Worm (Caenorhabditis elegans) whole organism, L4 larva: ENCODE results near the gene C48B4.9.

Experiments
- D1046.2 ChIP-seq: fragments of 200-800 bp; sonication (Bioruptor generic); IDR thresholded peaks from 2 replicates; pipeline ENCODE4 v1.3.6; 2022; ENCODE audit warnings: missing genetic modification characterization, missing compliant biosample characterization
- F37D6.2 ChIP-seq: sonication (generic microtip); optimal IDR thresholded peaks from 2 replicates; lab custom pipeline; 2016; ENCODE audit warnings: mild to moderate bottlenecking, missing genetic modification characterization, missing compliant biosample characterization
- F44E2.7 ChIP-seq: fragments of 200-800 bp; sonication (Bioruptor generic); IDR thresholded peaks from 2 replicates; pipeline ENCODE4 v2.1.2; 2022; ENCODE audit warnings: missing genetic modification characterization, missing compliant biosample characterization
- Y105C5A.15 ChIP-seq: fragments of 200-800 bp; sonication (Bioruptor generic); IDR thresholded peaks from 2 replicates; pipeline ENCODE4 v1.3.6; 2022; ENCODE audit warnings: missing genetic modification characterization, missing compliant biosample characterization
- Y5F2A.4 ChIP-seq: fragments of 200-800 bp; sonication (Bioruptor generic); optimal IDR thresholded peaks from 2 replicates; lab custom pipeline; 2018; ENCODE audit warnings: mild to moderate bottlenecking, missing genetic modification characterization, missing compliant biosample characterization
- ZK337.2 ChIP-seq: fragments of 200-800 bp; sonication (Bioruptor generic); IDR thresholded peaks from 2 replicates; pipeline ENCODE4 v1.3.6; 2022; ENCODE audit warnings: missing genetic modification reagents, missing genetic modification characterization, missing compliant biosample characterization
- ama-1 ChIP-seq: fragments of 150-350 bp; optimal IDR thresholded peaks from 2 replicates; lab custom pipeline; 2014; ENCODE audit warnings: inconsistent platforms, mixed read lengths
- ceh-28 ChIP-seq: fragments of 150-350 bp; optimal IDR thresholded peaks from 2 replicates; lab custom pipeline; 2014; ENCODE audit warnings: missing biosample characterization, missing genetic modification reagents, missing genetic modification characterization
- ceh-32 ChIP-seq: sonication (generic microtip); optimal IDR thresholded peaks from 2 replicates; lab custom pipeline; 2016; ENCODE audit warnings: mild to moderate bottlenecking, missing genetic modification characterization, missing compliant biosample characterization; ENCODE audit not compliant: poor library complexity
- cey-2 ChIP-seq: sonication (generic microtip); optimal IDR thresholded peaks from 3 replicates; lab custom pipeline; 2017; ENCODE audit warnings: missing genetic modification characterization, mild to moderate bottlenecking, missing compliant biosample characterization, antibody characterized with exemption, borderline replicate concordance; ENCODE audit not compliant: insufficient read depth
- daf-12 ChIP-seq: fragments of 150-350 bp; optimal IDR thresholded peaks from 2 replicates; lab custom pipeline; 2014; ENCODE audit warnings: missing biosample characterization, missing genetic modification reagents, missing genetic modification characterization
- daf-16 ChIP-seq, 3 experiments: sonication (generic microtip); optimal IDR thresholded peaks; 2 replicates each; lab custom pipeline; 2016 to 2017; ENCODE audit warnings: missing genetic modification characterization in 3 of 3, missing genetic modification reagents in 3 of 3, mild to moderate bottlenecking in 2 of 3, missing compliant biosample characterization in 2 of 3, missing biosample characterization in 1 of 3, moderate library complexity in 1 of 3
- daf-19 ChIP-seq: fragments of 200-800 bp; sonication (Bioruptor generic); conservative IDR thresholded peaks from 2 replicates; pipeline ENCODE4 v1.3.6; 2022; ENCODE audit warnings: missing genetic modification characterization, missing compliant biosample characterization
- daf-8 ChIP-seq: fragments of 200-800 bp; sonication (Bioruptor generic); IDR thresholded peaks from 2 replicates; pipeline ENCODE4 v1.3.6; 2022; ENCODE audit warnings: missing genetic modification characterization, missing compliant biosample characterization
- dmd-8 ChIP-seq: fragments of 200-800 bp; sonication (Bioruptor generic); IDR thresholded peaks from 2 replicates; pipeline ENCODE4 v1.3.6; 2022; ENCODE audit warnings: missing genetic modification characterization, missing compliant biosample characterization
- dpl-1 ChIP-seq: fragments of 150-350 bp; optimal IDR thresholded peaks from 2 replicates; lab custom pipeline; 2014; ENCODE audit warnings: missing biosample characterization, missing genetic modification reagents, missing genetic modification characterization
- dve-1 ChIP-seq: sonication (generic microtip); optimal IDR thresholded peaks from 2 replicates; lab custom pipeline; 2017; ENCODE audit warnings: antibody characterized with exemption, mild to moderate bottlenecking, missing genetic modification characterization, missing compliant biosample characterization; ENCODE audit not compliant: insufficient read depth
- egl-27 ChIP-seq: sonication (generic microtip); optimal IDR thresholded peaks from 3 replicates; lab custom pipeline; 2017; ENCODE audit warnings: missing biosample characterization, missing genetic modification reagents, missing genetic modification characterization
- egl-43 ChIP-seq: fragments of 200-800 bp; sonication (Bioruptor generic); IDR thresholded peaks from 2 replicates; pipeline ENCODE4 v1.3.6; 2022; ENCODE audit warnings: missing genetic modification reagents, missing genetic modification characterization, missing compliant biosample characterization
- hif-1 ChIP-seq, 2 experiments: sonication (generic microtip); optimal IDR thresholded peaks; 2 replicates each; lab custom pipeline; 2016 to 2017; ENCODE audit warnings: missing compliant biosample characterization in 2 of 2, missing genetic modification characterization in 2 of 2, missing genetic modification reagents in 2 of 2, missing genotype in 2 of 2, mild to moderate bottlenecking in 1 of 2
- hlh-11 ChIP-seq: fragments of 200-800 bp; sonication (Bioruptor generic); optimal IDR thresholded peaks from 2 replicates; lab custom pipeline; 2018; ENCODE audit warnings: mild to moderate bottlenecking, missing genetic modification characterization, missing compliant biosample characterization
- hmg-1.1 ChIP-seq: fragments of 200-800 bp; sonication (Bioruptor generic); IDR thresholded peaks from 2 replicates; pipeline ENCODE4 v1.3.6; 2022; ENCODE audit warnings: missing genetic modification reagents, missing genetic modification characterization, missing compliant biosample characterization
- lim-7 ChIP-seq: fragments of 200-800 bp; sonication (Bioruptor generic); IDR thresholded peaks from 2 replicates; pipeline ENCODE4 v1.3.6; 2022; ENCODE audit warnings: missing genetic modification characterization, missing compliant biosample characterization
- lin-13 ChIP-seq: fragments of 150-350 bp; optimal IDR thresholded peaks from 2 replicates; lab custom pipeline; 2014; ENCODE audit warnings: missing biosample characterization, missing genetic modification reagents, missing genetic modification characterization
- lin-38 ChIP-seq: fragments of 200-800 bp; sonication (Bioruptor generic); IDR thresholded peaks from 2 replicates; pipeline ENCODE4 v1.3.6; 2022; ENCODE audit warnings: missing genetic modification reagents, missing genetic modification characterization, missing compliant biosample characterization
- lsy-2 ChIP-seq, 2 experiments: fragments of 150-350 bp in 1 of 2; sonication (generic microtip) in 1 of 2; optimal IDR thresholded peaks; 2 replicates each; lab custom pipeline; 2014 to 2017; ENCODE audit warnings: missing biosample characterization in 2 of 2, missing genetic modification characterization in 2 of 2
- mes-2 ChIP-seq: sonication (generic microtip); optimal IDR thresholded peaks from 2 replicates; lab custom pipeline; 2016; ENCODE audit warnings: missing genotype, mild to moderate bottlenecking, missing genetic modification characterization, missing compliant biosample characterization; ENCODE audit not compliant: poor library complexity, severe bottlenecking
- nhr-25 ChIP-seq: sonication (generic microtip); optimal IDR thresholded peaks from 2 replicates; lab custom pipeline; 2017; ENCODE audit warnings: missing genetic modification characterization, mild to moderate bottlenecking, missing compliant biosample characterization, antibody characterized with exemption, moderate library complexity, borderline replicate concordance; ENCODE audit not compliant: insufficient read depth
- nhr-41 ChIP-seq: fragments of 200-800 bp; sonication (Bioruptor generic); IDR thresholded peaks from 2 replicates; pipeline ENCODE4 v1.3.6; 2022; ENCODE audit warnings: missing genetic modification reagents, missing genetic modification characterization, missing compliant biosample characterization
- nhr-42 ChIP-seq: fragments of 200-800 bp; sonication (Bioruptor generic); IDR thresholded peaks from 2 replicates; pipeline ENCODE4 v1.3.6; 2022; ENCODE audit warnings: missing genetic modification characterization, missing compliant biosample characterization
- nhr-48 ChIP-seq: sonication (generic microtip); optimal IDR thresholded peaks from 2 replicates; lab custom pipeline; 2016; ENCODE audit warnings: mild to moderate bottlenecking, missing genetic modification characterization, missing compliant biosample characterization
- nhr-6 ChIP-seq: fragments of 150-350 bp; optimal IDR thresholded peaks from 2 replicates; lab custom pipeline; 2014; ENCODE audit warnings: missing biosample characterization, missing genetic modification characterization
- php-3 ChIP-seq: fragments of 200-800 bp; sonication (Bioruptor generic); IDR thresholded peaks from 2 replicates; pipeline ENCODE4 v1.3.6; 2022; ENCODE audit warnings: missing genetic modification reagents, missing genetic modification characterization, missing compliant biosample characterization
- sdz-12 ChIP-seq: fragments of 200-800 bp; sonication (Bioruptor generic); optimal IDR thresholded peaks from 2 replicates; lab custom pipeline; 2018; ENCODE audit warnings: mild to moderate bottlenecking, missing genetic modification characterization, missing compliant biosample characterization
- skn-1 ChIP-seq: fragments of 150-350 bp; optimal IDR thresholded peaks from 2 replicates; lab custom pipeline; 2014; ENCODE audit warnings: missing biosample characterization, missing genetic modification characterization
- snpc-4 ChIP-seq: fragments of 150-350 bp; optimal IDR thresholded peaks from 2 replicates; lab custom pipeline; 2014; ENCODE audit warnings: missing biosample characterization, missing genetic modification characterization
- spr-1 ChIP-seq: sonication (generic microtip); optimal IDR thresholded peaks from 2 replicates; lab custom pipeline; 2016; ENCODE audit warnings: mild to moderate bottlenecking, missing genetic modification characterization, missing compliant biosample characterization
- zag-1 ChIP-seq: fragments of 150-350 bp; optimal IDR thresholded peaks from 2 replicates; lab custom pipeline; 2014; ENCODE audit warnings: missing biosample characterization, missing genetic modification characterization
- zip-11 ChIP-seq: fragments of 200-800 bp; sonication (Bioruptor generic); IDR thresholded peaks from 2 replicates; pipeline ENCODE4 v1.3.6; 2022; ENCODE audit warnings: missing genetic modification characterization, missing compliant biosample characterization
- ztf-11 ChIP-seq: fragments of 150-350 bp; optimal IDR thresholded peaks from 2 replicates; lab custom pipeline; 2014; ENCODE audit warnings: missing biosample characterization, missing genetic modification characterization
- ztf-7 ChIP-seq: fragments of 150-350 bp; optimal IDR thresholded peaks from 2 replicates; lab custom pipeline; 2014; ENCODE audit warnings: missing biosample characterization, missing genetic modification characterization

The C48B4.9 gene

DNA sequence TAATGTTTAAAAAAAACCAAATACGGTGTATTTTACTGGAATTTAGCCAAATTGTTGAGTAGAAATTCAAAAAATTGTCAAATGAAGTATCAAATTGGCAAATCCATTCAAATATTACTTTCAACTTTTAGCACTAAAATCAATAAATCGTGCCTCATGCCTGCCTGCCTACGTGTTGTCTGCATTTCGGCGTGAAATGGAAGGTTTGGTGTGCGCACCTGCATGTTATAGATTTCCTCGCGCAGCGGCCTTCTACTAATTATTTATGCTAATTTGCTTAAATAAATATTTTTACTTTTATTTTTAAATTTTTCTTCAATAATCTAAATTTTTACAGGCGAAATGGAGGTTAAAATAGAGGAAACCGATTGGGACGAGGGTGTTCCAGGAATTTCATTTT, 34.3 kb downstream of the C48B4.9 start, which contains the start of gene ZK1098.2 (continued):
- TF ChIP-seq php-3 (no peak), egl-27 (no peak), F37D6.2 (tag; lab: Kevin White, UChicago) (no peak), hlh-11 (no peak), lin-13 (no peak), daf-12 (tag; lab: Kevin White, UChicago) (no peak), ama-1 (lab: Kevin White, UChicago) (no peak), daf-8 (GFP tag; lab: Robert Waterston, UW) (no peak), ZK337.2 (GFP tag; lab: Robert Waterston, UW) (no peak), ceh-28 (tag; lab: Kevin White, UChicago) (no peak), nhr-6 (no peak), hif-1 (tag; optimal IDR thresholded peaks at IDR 0.05; lab: Kevin White, UChicago) (peak in 1 of 2 experiments; percentile 50), daf-19 (no peak), F44E2.7 (GFP tag; lab: Robert Waterston, UW) (no peak), nhr-25 (tag; lab: Kevin White, UChicago) (no peak), skn-1 (tag; lab: Kevin White, UChicago) (no peak)
- TF ChIP-seq, all 104 proteins: peak for 8

DNA sequence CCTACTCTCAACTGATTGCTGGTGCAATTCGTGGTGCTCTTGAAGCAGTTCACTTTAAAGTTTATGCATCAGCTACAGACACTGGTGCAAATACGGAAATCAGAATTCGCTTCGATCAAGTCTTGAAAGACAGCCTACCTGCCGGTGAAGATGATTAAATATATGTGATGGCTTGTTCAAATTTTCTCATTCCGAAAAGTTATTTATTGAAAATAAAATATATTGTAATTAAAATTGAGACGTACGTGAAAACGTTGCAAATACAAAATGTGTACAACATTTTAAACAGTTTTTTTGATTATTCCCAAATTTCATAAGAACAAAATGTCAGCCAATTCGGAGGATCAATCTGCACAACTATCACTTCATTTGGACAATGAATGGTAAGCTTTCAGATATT, 36.3 kb downstream of the C48B4.9 start, which contains the start of gene ZK1098.6:
TSS of gene ZK1098.6 (plus strand) at position 301 of the 400 bp plus-strand sequence.
- TF ChIP-seq hmg-1.1, result no peak
- TF ChIP-seq lin-38 (GFP tag; lab: Robert Waterston, UW), result no peak
- no peak for TF ChIP-seq php-3
- TF ChIP-seq cey-2, result no peak
- TF ChIP-seq ceh-32 (tag; lab: Kevin White, UChicago), result no peak
- TF ChIP-seq sdz-12 (GFP tag; lab: Kevin White, UChicago), result no peak
- TF ChIP-seq Y105C5A.15 (GFP tag; lab: Robert Waterston, UW), result no peak
- TF ChIP-seq ceh-28 (tag; lab: Kevin White, UChicago), result no peak
- TF ChIP-seq egl-43, result no peak
- TF ChIP-seq ztf-11 (tag; lab: Kevin White, UChicago), result no peak
- TF ChIP-seq daf-19, result no peak
- TF ChIP-seq dve-1, result no peak
- TF ChIP-seq snpc-4, result no peak
- TF ChIP-seq D1046.2 (GFP tag; lab: Robert Waterston, UW), result no peak
- no peak for TF ChIP-seq ztf-7
- no peak for TF ChIP-seq zag-1 (tag; lab: Kevin White, UChicago)

DNA sequence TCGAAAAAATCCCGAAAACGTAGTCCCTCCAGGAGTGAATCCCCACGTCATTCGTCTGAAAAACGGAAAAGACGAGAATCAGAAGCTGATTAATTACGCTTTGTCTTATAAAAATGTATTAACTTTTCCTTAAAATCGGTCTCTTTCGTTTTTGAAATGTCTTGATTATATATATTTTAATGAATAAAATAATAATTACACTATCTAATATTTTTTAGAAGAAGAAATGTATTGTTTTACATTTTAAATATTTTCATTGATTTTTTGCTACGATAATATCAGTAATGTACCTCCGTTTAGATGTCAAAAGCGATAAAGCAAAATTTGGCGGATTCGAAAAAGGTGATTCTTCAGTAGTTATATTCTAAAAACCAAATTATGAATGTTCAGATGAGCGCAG, 37.9 kb downstream of the C48B4.9 start, which contains the start of gene trpp-3:
TSS of gene trpp-3 (plus strand) at position 301 of the 400 bp plus-strand sequence.
- TF ChIP-seq nhr-42 (no peak), zip-11 (GFP tag; lab: Robert Waterston, UW) (no peak), lim-7 (GFP tag; lab: Robert Waterston, UW) (no peak), ZK337.2 (GFP tag; lab: Robert Waterston, UW) (no peak), nhr-48 (tag; lab: Kevin White, UChicago) (no peak), lin-38 (GFP tag; lab: Robert Waterston, UW) (no peak), Y5F2A.4 (no peak), hmg-1.1 (no peak)
- TF ChIP-seq, all 104 proteins: peak for 0

DNA sequence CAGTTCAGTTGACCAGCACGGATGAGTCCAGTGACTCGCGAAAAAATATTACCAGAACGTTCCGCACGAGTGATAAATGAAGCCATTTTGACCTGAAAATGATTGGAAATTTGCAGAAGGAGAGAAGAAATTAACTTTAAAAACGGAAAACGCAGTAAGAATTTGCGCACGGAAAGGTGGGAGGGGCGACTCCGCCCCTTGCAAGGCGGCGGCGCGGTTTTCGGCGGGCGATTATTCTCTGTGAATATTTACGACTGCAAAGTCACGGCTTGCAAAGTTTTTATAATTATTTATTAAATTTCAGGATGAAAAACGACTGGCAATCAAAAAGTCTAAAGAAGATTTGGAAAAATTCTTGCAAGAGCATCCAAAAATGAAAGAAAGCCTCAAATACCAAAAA, 39.6 kb downstream of the C48B4.9 start, which contains the start of gene mrps-23:
TSS of gene mrps-23 (minus strand) at position 92 of the 400 bp plus-strand sequence.
- TF ChIP-seq lin-38 (GFP tag; lab: Robert Waterston, UW) (peak; percentile 41), hlh-11 (peak; percentile 4), dmd-8 (no peak), zag-1 (tag; lab: Kevin White, UChicago) (no peak), spr-1 (tag; lab: Kevin White, UChicago) (peak; percentile 12), nhr-25 (tag; lab: Kevin White, UChicago) (no peak), zip-11 (GFP tag; lab: Robert Waterston, UW) (no peak), dpl-1 (GFP tag; lab: Kevin White, UChicago) (peak; percentile 14), daf-16 (GFP tag; optimal IDR thresholded peaks at IDR 0.05; lab: Kevin White, UChicago) (no peak), daf-16 (tag; optimal IDR thresholded peaks at IDR 0.05; lab: Kevin White, UChicago) (peak; percentile 5), nhr-41 (GFP tag; lab: Robert Waterston, UW) (no peak), dve-1 (peak; percentile 11), mes-2 (tag; lab: Kevin White, UChicago) (peak; percentile 60), lsy-2 (tag; optimal IDR thresholded peaks at IDR 0.05; lab: Kevin White, UChicago) (peak in 1 of 2 experiments; percentile 42)
